Worm (Caenorhabditis elegans) whole organism, L4/young adult: ENCODE data around the gene F49E10.4.

ENCODE experiments used
- W03F9.2 ChIP-seq: fragments of 150-350 bp; optimal IDR thresholded peaks from 2 replicates; lab custom pipeline; 2014; ENCODE audit warnings: missing biosample characterization, missing genetic modification characterization
- dao-5 ChIP-seq: sonication (generic microtip); optimal IDR thresholded peaks from 2 replicates; lab custom pipeline; 2016; ENCODE audit warnings: missing genotype, missing genetic modification characterization, moderate library complexity, missing compliant biosample characterization
- him-1 ChIP-seq: sonication (generic microtip); optimal IDR thresholded peaks from 2 replicates; lab custom pipeline; 2016; ENCODE audit warnings: missing genotype, missing genetic modification reagents, missing genetic modification characterization, missing compliant biosample characterization

The F49E10.4 gene

ce11 chrX:5875567-5875966 lies at the start of gene F49E10.4:
TSS of gene F49E10.4 (plus strand) at chrX:5875867.
- no peak for TF ChIP-seq W03F9.2 (tag; lab: Kevin White, UChicago)
- no peak for TF ChIP-seq dao-5 (tag; lab: Kevin White, UChicago)
- TF ChIP-seq him-1 (tag; lab: Kevin White, UChicago): no peak

- TF ChIP-seq him-1 (tag; lab: Kevin White, UChicago): no peak
- no peak for TF ChIP-seq W03F9.2 (tag; lab: Kevin White, UChicago)
- no peak for TF ChIP-seq dao-5 (tag; lab: Kevin White, UChicago)
Measured at ce11 chrX:5826976-5827375, 48.7 kb upstream of the F49E10.4 start.

- no peak for TF ChIP-seq W03F9.2 (tag; lab: Kevin White, UChicago)
- no peak for TF ChIP-seq him-1 (tag; lab: Kevin White, UChicago)
- no peak for TF ChIP-seq dao-5 (tag; lab: Kevin White, UChicago)
Measured at ce11 chrX:5828085-5828484, 47.6 kb upstream of the F49E10.4 start.

ce11 chrX:5829175-5829574 lies 46.5 kb upstream of the F49E10.4 start, which contains the start of gene acp-5:
TSS of gene acp-5 (plus strand) at chrX:5829435.
- TF ChIP-seq him-1 (tag; lab: Kevin White, UChicago) (no peak), dao-5 (tag; lab: Kevin White, UChicago) (no peak), W03F9.2 (tag; lab: Kevin White, UChicago) (no peak)

- TF ChIP-seq W03F9.2 (tag; lab: Kevin White, UChicago): no peak
- no peak for TF ChIP-seq dao-5 (tag; lab: Kevin White, UChicago)
- TF ChIP-seq him-1 (tag; lab: Kevin White, UChicago): no peak
Measured at ce11 chrX:5831827-5832226, 43.8 kb upstream of the F49E10.4 start.

ce11 chrX:5834581-5835481 lies 40.8 kb upstream of the F49E10.4 start, which contains the start of gene F13D11.4:
TSS of gene F13D11.4 (minus strand) at chrX:5834805.
- TF ChIP-seq him-1 (tag; lab: Kevin White, UChicago) (no peak), W03F9.2 (tag; lab: Kevin White, UChicago) (no peak), dao-5 (tag; lab: Kevin White, UChicago) (no peak)

ce11 chrX:5836527-5836926 lies 39.1 kb upstream of the F49E10.4 start:
- no peak for TF ChIP-seq dao-5 (tag; lab: Kevin White, UChicago)
- no peak for TF ChIP-seq him-1 (tag; lab: Kevin White, UChicago)
- no peak for TF ChIP-seq W03F9.2 (tag; lab: Kevin White, UChicago)

- TF ChIP-seq dao-5 (tag; lab: Kevin White, UChicago) (no peak), W03F9.2 (tag; lab: Kevin White, UChicago) (no peak), him-1 (tag; lab: Kevin White, UChicago) (no peak)
Measured at ce11 chrX:5837035-5837434, 38.6 kb upstream of the F49E10.4 start.

ce11 chrX:5839143-5839542 lies 36.5 kb upstream of the F49E10.4 start:
- no peak for TF ChIP-seq W03F9.2 (tag; lab: Kevin White, UChicago)
- no peak for TF ChIP-seq him-1 (tag; lab: Kevin White, UChicago)
- TF ChIP-seq dao-5 (tag; lab: Kevin White, UChicago): no peak

ce11 chrX:5839643-5840042 lies 36.0 kb upstream of the F49E10.4 start, which contains the start of gene dct-11:
TSS of gene dct-11 (minus strand) at chrX:5839778.
- TF ChIP-seq W03F9.2 (tag; lab: Kevin White, UChicago): no peak
- no peak for TF ChIP-seq dao-5 (tag; lab: Kevin White, UChicago)
- no peak for TF ChIP-seq him-1 (tag; lab: Kevin White, UChicago)

- TF ChIP-seq him-1 (tag; lab: Kevin White, UChicago) (peak; percentile 96), W03F9.2 (tag; lab: Kevin White, UChicago) (peak; percentile 83), dao-5 (tag; lab: Kevin White, UChicago) (peak; percentile 61)
Measured at ce11 chrX:5841060-5841642, 34.5 kb upstream of the F49E10.4 start, which contains the start of gene puf-9. TSS of gene puf-9 (plus strand) at chrX:5841592.

- TF ChIP-seq him-1 (tag; lab: Kevin White, UChicago) (peak; percentile 39), dao-5 (tag; lab: Kevin White, UChicago) (no peak)
Measured at ce11 chrX:5847268-5847667, 28.4 kb upstream of the F49E10.4 start.

- TF ChIP-seq him-1 (tag; lab: Kevin White, UChicago): no peak
- TF ChIP-seq W03F9.2 (tag; lab: Kevin White, UChicago): no peak
- TF ChIP-seq dao-5 (tag; lab: Kevin White, UChicago): no peak
Measured at ce11 chrX:5848703-5849102, 27.0 kb upstream of the F49E10.4 start, which contains the start of gene atat-2. TSS of gene atat-2 (plus strand) at chrX:5849100.
